Fruit fly (Drosophila melanogaster) whole organism, embryonic: ENCODE results near the gene nan.

Experiments used
- ATbp ChIP-seq: fragments of 200-800 bp; sonication (Bioruptor generic); optimal IDR thresholded peaks from 2 replicates; lab custom pipeline; 2017; ENCODE audit warnings: missing biosample characterization, mild to moderate bottlenecking, missing genetic modification characterization, missing genetic modification reagents
- Antp ChIP-seq: fragments of 200-800 bp; sonication (Bioruptor generic); optimal IDR thresholded peaks from 3 replicates; lab custom pipeline; 2016; ENCODE audit warnings: missing biosample characterization, missing genetic modification characterization
- Atf-2 ChIP-seq: fragments of 200-800 bp; sonication (Bioruptor generic); optimal IDR thresholded peaks from 2 replicates; lab custom pipeline; 2016; ENCODE audit warnings: missing biosample characterization, missing genetic modification characterization
- Bgb ChIP-seq: fragments of 200-800 bp; sonication (Bioruptor generic); IDR thresholded peaks from 2 replicates; pipeline ENCODE4 v1.3.6; 2022; ENCODE audit warnings: missing biosample characterization, missing genetic modification characterization; ENCODE audit not compliant: partially characterized antibody
- CG10209 ChIP-seq: fragments of 200-800 bp; sonication (Bioruptor generic); optimal IDR thresholded peaks from 3 replicates; lab custom pipeline; 2017; ENCODE audit warnings: missing biosample characterization, mild to moderate bottlenecking, missing genetic modification characterization, missing genetic modification reagents
- CG12219 ChIP-seq: fragments of 200-800 bp; sonication (Bioruptor generic); optimal IDR thresholded peaks from 3 replicates; lab custom pipeline; 2018; ENCODE audit warnings: missing biosample characterization, mild to moderate bottlenecking, missing genetic modification characterization
- CG12744 ChIP-seq: fragments of 200-800 bp; sonication (Bioruptor generic); optimal IDR thresholded peaks from 2 replicates; lab custom pipeline; 2016; ENCODE audit warnings: missing biosample characterization, missing genetic modification characterization
- CG13123 ChIP-seq: fragments of 200-800 bp; sonication (Bioruptor generic); optimal IDR thresholded peaks from 2 replicates; lab custom pipeline; 2016; ENCODE audit warnings: missing biosample characterization, missing genetic modification characterization
- CG14710 ChIP-seq: fragments of 200-800 bp; sonication (Bioruptor generic); optimal IDR thresholded peaks from 3 replicates; lab custom pipeline; 2019; ENCODE audit warnings: missing biosample characterization, mild to moderate bottlenecking, missing genetic modification characterization, moderate library complexity
- CG17361 ChIP-seq: fragments of 200-800 bp; sonication (Bioruptor generic); IDR thresholded peaks from 3 replicates; pipeline ENCODE4 v1.3.6; 2022; ENCODE audit warnings: missing biosample characterization, missing genetic modification characterization
- CG1792 ChIP-seq: fragments of 200-800 bp; sonication (Bioruptor generic); optimal IDR thresholded peaks from 2 replicates; lab custom pipeline; 2016; ENCODE audit warnings: missing biosample characterization, missing genetic modification characterization
- CG2712 ChIP-seq: fragments of 200-800 bp; optimal IDR thresholded peaks from 3 replicates; lab custom pipeline; 2019; ENCODE audit warnings: missing biosample characterization, mild to moderate bottlenecking, missing genetic modification characterization, moderate library complexity
- CG30403 ChIP-seq: fragments of 200-800 bp; sonication (Bioruptor generic); optimal IDR thresholded peaks from 3 replicates; lab custom pipeline; 2016; ENCODE audit warnings: missing biosample characterization, missing genetic modification characterization
- CG32532 ChIP-seq: fragments of 200-800 bp; sonication (Bioruptor generic); IDR thresholded peaks from 2 replicates; pipeline ENCODE4 v1.3.6; 2022; ENCODE audit warnings: missing biosample characterization, missing genetic modification characterization
- CG33213 ChIP-seq: fragments of 200-800 bp; sonication (Bioruptor generic); optimal IDR thresholded peaks from 3 replicates; lab custom pipeline; 2016; ENCODE audit warnings: missing biosample characterization, missing genetic modification characterization
- CG42726 ChIP-seq: fragments of 200-800 bp; sonication (Bioruptor generic); IDR thresholded peaks from 2 replicates; pipeline ENCODE4 v1.3.6; 2022; ENCODE audit warnings: missing biosample characterization, missing genetic modification characterization; ENCODE audit not compliant: partially characterized antibody
- CG4360 ChIP-seq: fragments of 200-800 bp; sonication (Bioruptor generic); IDR thresholded peaks from 2 replicates; pipeline ENCODE4 v1.3.6; 2022; ENCODE audit warnings: missing biosample characterization, missing genetic modification characterization
- CG5180 ChIP-seq: fragments of 200-800 bp; sonication (Bioruptor generic); optimal IDR thresholded peaks from 3 replicates; lab custom pipeline; 2017; ENCODE audit warnings: missing biosample characterization, missing genetic modification characterization, mild to moderate bottlenecking, moderate library complexity, missing genetic modification reagents
- CTCF ChIP-seq: fragments of 200-800 bp; sonication (Bioruptor generic); optimal IDR thresholded peaks from 2 replicates; lab custom pipeline; 2017; ENCODE audit warnings: missing biosample characterization, mild to moderate bottlenecking, missing genetic modification characterization, moderate library complexity
- H2.0 ChIP-seq: fragments of 200-800 bp; sonication (Bioruptor generic); IDR thresholded peaks from 2 replicates; pipeline ENCODE4 v1.3.6; 2022; ENCODE audit warnings: missing biosample characterization, missing genetic modification characterization
- HmgZ ChIP-seq: fragments of 200-800 bp; sonication (Bioruptor generic); optimal IDR thresholded peaks from 2 replicates; lab custom pipeline; 2018; ENCODE audit warnings: missing biosample characterization, mild to moderate bottlenecking, missing genetic modification characterization
- Hmx ChIP-seq: fragments of 200-800 bp; sonication (Bioruptor generic); optimal IDR thresholded peaks from 2 replicates; lab custom pipeline; 2016; ENCODE audit warnings: missing biosample characterization, missing genetic modification characterization
- Lhr ChIP-seq: fragments of 200-800 bp; sonication (Bioruptor generic); optimal IDR thresholded peaks from 3 replicates; lab custom pipeline; 2017; ENCODE audit warnings: mild to moderate bottlenecking, missing biosample characterization, missing genetic modification reagents, missing genetic modification characterization
- Nf-YC ChIP-seq: fragments of 200-800 bp; optimal IDR thresholded peaks from 3 replicates; lab custom pipeline; 2019; ENCODE audit warnings: missing biosample characterization, mild to moderate bottlenecking, missing genetic modification characterization, moderate library complexity
- PHDP ChIP-seq: fragments of 200-800 bp; sonication (Bioruptor generic); optimal IDR thresholded peaks from 3 replicates; lab custom pipeline; 2018; ENCODE audit warnings: missing biosample characterization, mild to moderate bottlenecking, missing genetic modification characterization, moderate library complexity
- amos ChIP-seq: fragments of 200-800 bp; sonication (Bioruptor generic); IDR thresholded peaks from 2 replicates; pipeline ENCODE4 v1.3.6; 2022; ENCODE audit warnings: missing biosample characterization, missing genetic modification characterization; ENCODE audit not compliant: partially characterized antibody
- ato ChIP-seq: fragments of 200-800 bp; sonication (Bioruptor generic); IDR thresholded peaks from 2 replicates; pipeline ENCODE4 v1.3.6; 2022; ENCODE audit warnings: missing biosample characterization, missing genetic modification characterization; ENCODE audit not compliant: partially characterized antibody
- bbx ChIP-seq: fragments of 200-800 bp; sonication (Bioruptor generic); IDR thresholded peaks from 2 replicates; pipeline ENCODE4 v1.3.6; 2022; ENCODE audit warnings: missing biosample characterization, missing genetic modification characterization; ENCODE audit not compliant: partially characterized antibody
- bsh ChIP-seq, 2 experiments: fragments of 200-800 bp; sonication (Bioruptor generic); optimal IDR thresholded peaks; 2 replicates each; lab custom pipeline; 2017 to 2018; ENCODE audit warnings: mild to moderate bottlenecking in 2 of 2, missing biosample characterization in 2 of 2, missing genetic modification characterization in 2 of 2, moderate library complexity in 1 of 2
- cg ChIP-seq: fragments of 200-800 bp; sonication (Bioruptor generic); optimal IDR thresholded peaks from 3 replicates; lab custom pipeline; 2019; ENCODE audit warnings: missing biosample characterization, mild to moderate bottlenecking, missing genetic modification characterization, moderate library complexity
- chinmo ChIP-seq: fragments of 200-800 bp; sonication (Bioruptor generic); IDR thresholded peaks from 4 replicates; pipeline ENCODE4 v1.3.6; 2022; ENCODE audit warnings: missing biosample characterization, missing genetic modification characterization; ENCODE audit not compliant: partially characterized antibody
- chn ChIP-seq: fragments of 200-800 bp; sonication (Bioruptor generic); optimal IDR thresholded peaks from 2 replicates; lab custom pipeline; 2016; ENCODE audit warnings: missing biosample characterization, missing genetic modification characterization
- esg ChIP-seq: fragments of 200-800 bp; sonication (Bioruptor generic); conservative IDR thresholded peaks from 2 replicates; pipeline ENCODE4 v1.3.6; 2022; ENCODE audit warnings: missing biosample characterization, missing genetic modification characterization
- gcm2 ChIP-seq: fragments of 200-800 bp; sonication (Bioruptor generic); optimal IDR thresholded peaks from 2 replicates; lab custom pipeline; 2016; ENCODE audit warnings: missing biosample characterization, missing genetic modification characterization
- hkb ChIP-seq, 2 experiments: fragments of 200-800 bp in 1 of 2; fragments of >200 bp in 1 of 2; sonication (Bioruptor generic) in 1 of 2; IDR thresholded peaks in 1 of 2; optimal IDR thresholded peaks in 1 of 2; 2 replicates each; pipeline versions ENCODE4 v1.3.6 to Lab custom; 2017 to 2022; ENCODE audit warnings: missing biosample characterization in 1 of 2, missing genetic modification characterization in 1 of 2
- knrl ChIP-seq: fragments of 200-800 bp; sonication (Bioruptor generic); IDR thresholded peaks from 3 replicates; pipeline ENCODE4 v1.3.6; 2022; ENCODE audit warnings: missing biosample characterization, missing genetic modification characterization; ENCODE audit not compliant: partially characterized antibody
- lab ChIP-seq: fragments of 200-800 bp; sonication (Bioruptor generic); optimal IDR thresholded peaks from 3 replicates; lab custom pipeline; 2017; ENCODE audit warnings: missing biosample characterization, missing genetic modification characterization, mild to moderate bottlenecking, moderate library complexity, missing genetic modification reagents
- lmd ChIP-seq: fragments of 200-800 bp; sonication (Bioruptor generic); IDR thresholded peaks from 2 replicates; pipeline ENCODE4 v1.3.6; 2022; ENCODE audit warnings: missing biosample characterization, missing genetic modification characterization
- otp ChIP-seq: fragments of 200-800 bp; sonication (Bioruptor generic); IDR thresholded peaks from 3 replicates; pipeline ENCODE4, ENCODE4 v1.3.6; 2022; ENCODE audit warnings: missing biosample characterization, missing genetic modification characterization
- pita ChIP-seq: fragments of 200-800 bp; sonication (Bioruptor generic); optimal IDR thresholded peaks from 2 replicates; lab custom pipeline; 2017; ENCODE audit warnings: missing biosample characterization, mild to moderate bottlenecking, missing genetic modification characterization
- prd ChIP-seq, 3 experiments: fragments of >200 bp in 2 of 3; fragments of 200-800 bp in 1 of 3; sonication (Bioruptor generic) in 1 of 3; optimal IDR thresholded peaks in 2 of 3; IDR thresholded peaks in 1 of 3; 2 replicates in 2 of 3; 3 replicates in 1 of 3; pipeline versions ENCODE4 v1.3.6 to Lab custom; 2017 to 2022; ENCODE audit warnings: missing biosample characterization in 1 of 3, missing genetic modification characterization in 1 of 3
- pzg ChIP-seq: fragments of 200-800 bp; sonication (Bioruptor generic); optimal IDR thresholded peaks from 3 replicates; lab custom pipeline; 2018; ENCODE audit warnings: missing biosample characterization, mild to moderate bottlenecking, missing genetic modification characterization, moderate library complexity
- sc ChIP-seq, 3 experiments: fragments of >200 bp in 2 of 3; fragments of 200-800 bp in 1 of 3; sonication (Bioruptor generic) in 1 of 3; optimal IDR thresholded peaks; 2 replicates in 2 of 3; 3 replicates in 1 of 3; lab custom pipeline; 2017; ENCODE audit warnings: mild to moderate bottlenecking in 1 of 3, missing biosample characterization in 1 of 3, missing genetic modification characterization in 1 of 3, missing genetic modification reagents in 1 of 3
- sens ChIP-seq: fragments of 200-800 bp; sonication (Bioruptor generic); peaks from one replicate; lab custom pipeline; 2016; ENCODE audit warnings: missing biosample characterization, missing genetic modification characterization
- sna ChIP-seq: fragments of 200-800 bp; sonication (Bioruptor generic); IDR thresholded peaks from 2 replicates; pipeline ENCODE4 v1.3.6; 2022; ENCODE audit warnings: missing biosample characterization, missing genetic modification characterization; ENCODE audit not compliant: partially characterized antibody
- stwl ChIP-seq: fragments of 200-800 bp; sonication (Bioruptor generic); optimal IDR thresholded peaks from 3 replicates; lab custom pipeline; 2018; ENCODE audit warnings: missing biosample characterization, mild to moderate bottlenecking, missing genetic modification characterization, moderate library complexity
- tna ChIP-seq: fragments of 200-800 bp; sonication (Bioruptor generic); IDR thresholded peaks from 2 replicates; pipeline ENCODE4 v1.3.6; 2022; ENCODE audit warnings: missing biosample characterization, missing genetic modification characterization; ENCODE audit not compliant: partially characterized antibody
- yki ChIP-seq: fragments of >200 bp; optimal IDR thresholded peaks from 3 replicates; lab custom pipeline; 2018
- zen ChIP-seq: fragments of 200-800 bp; sonication (Bioruptor generic); optimal IDR thresholded peaks from 3 replicates; lab custom pipeline; 2018; ENCODE audit warnings: missing biosample characterization, mild to moderate bottlenecking, missing genetic modification characterization, moderate library complexity

nan gene

DNA sequence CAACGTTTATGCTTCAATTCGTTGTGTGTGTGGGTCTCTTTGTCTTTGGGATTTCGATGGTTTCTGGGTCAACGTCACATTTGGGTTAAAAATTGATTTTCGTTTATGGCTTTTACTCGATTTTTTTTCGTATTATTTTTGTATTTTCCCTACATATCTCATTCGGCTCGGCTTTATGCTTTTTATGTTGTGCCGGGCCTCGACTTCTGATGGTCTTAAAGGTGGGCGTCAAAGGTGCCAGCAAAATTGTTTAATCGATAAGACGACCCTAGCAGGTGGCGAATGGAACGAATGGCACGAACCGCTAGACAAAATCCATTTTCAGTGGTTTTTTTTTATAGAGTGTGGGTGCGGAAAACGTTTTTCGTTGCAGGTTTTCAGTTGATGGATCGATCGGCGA lies 26.7 kb upstream of the nan start (continued):
- TF ChIP-seq esg (GFP tag; lab: Robert Waterston, UW) = no peak
- no peak for TF ChIP-seq H2.0 (GFP tag; lab: Robert Waterston, UW)
- TF ChIP-seq CG30403 (GFP tag; lab: Kevin White, UChicago) = no peak
- TF ChIP-seq otp = no peak
- no peak for TF ChIP-seq Hmx (GFP tag; lab: Kevin White, UChicago)
- TF ChIP-seq PHDP (tag; lab: Kevin White, UChicago) = no peak
- no peak for TF ChIP-seq CG12219
- no peak for TF ChIP-seq zen
- TF ChIP-seq chn = no peak
- no peak for TF ChIP-seq CG1792 (GFP tag; lab: Kevin White, UChicago)
- no peak for TF ChIP-seq lmd
- TF ChIP-seq CG10209 = no peak
- TF ChIP-seq sens = peak; percentile 2
- TF ChIP-seq tna (GFP tag; lab: Robert Waterston, UW) = no peak
- TF ChIP-seq gcm2 = no peak
- TF ChIP-seq CG13123 = no peak
- no peak for TF ChIP-seq CG32532
- no peak for TF ChIP-seq ATbp (GFP tag; lab: Kevin White, UChicago)
- TF ChIP-seq sna (GFP tag; lab: Robert Waterston, UW) = no peak
- no peak for TF ChIP-seq CG12744 (GFP tag; lab: Kevin White, UChicago)
- TF ChIP-seq lab (GFP tag; lab: Kevin White, UChicago) = peak; percentile 27
- no peak for TF ChIP-seq CG33213 (GFP tag; lab: Kevin White, UChicago)
- no peak for TF ChIP-seq prd (optimal IDR thresholded peaks at IDR 0.05; lab: Kevin White, UChicago)
- no peak for TF ChIP-seq prd (GFP tag; IDR thresholded peaks at IDR 0.05; lab: Robert Waterston, UW)
- TF ChIP-seq, all 482 proteins: peak for 9

DNA sequence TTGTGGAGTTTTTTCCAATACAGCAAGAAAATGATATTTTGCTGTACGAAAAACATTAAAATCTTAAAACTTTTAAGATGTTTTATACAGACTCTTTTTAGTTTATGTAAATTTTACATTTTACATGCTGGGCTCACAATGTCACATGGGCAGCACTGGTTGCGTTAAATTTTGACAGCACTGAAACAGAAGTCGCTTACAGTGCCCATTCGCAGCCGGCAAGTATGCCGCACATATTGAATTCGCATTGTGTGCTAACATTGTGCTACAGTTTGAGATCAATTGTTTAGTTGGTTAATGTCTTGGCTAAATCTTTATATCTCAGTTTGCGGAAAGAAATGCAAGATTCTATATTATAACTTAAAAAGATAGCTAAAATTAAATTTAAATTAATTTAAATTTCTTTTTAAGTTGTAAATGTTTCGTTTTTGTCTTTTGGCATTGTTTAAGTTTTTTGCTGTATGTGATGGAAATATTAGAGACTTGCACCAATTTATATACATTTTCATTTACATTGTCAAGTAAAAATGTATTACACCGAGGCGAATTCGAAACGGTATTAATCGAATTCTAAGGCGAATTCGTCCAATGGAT lies 22.9 kb upstream of the nan start:
- TF ChIP-seq pita (GFP tag; lab: Kevin White, UChicago) (peak; percentile 68), CG4360 (GFP tag; lab: Robert Waterston, UW) (no peak), sc (optimal IDR thresholded peaks at IDR 0.05; lab: Kevin White, UChicago) (no peak), sc (GFP tag; optimal IDR thresholded peaks at IDR 0.05; lab: Kevin White, UChicago) (no peak), CG17361 (peak; percentile 47; the same call in 1 of the 3 replicates), Nf-YC (tag; lab: Kevin White, UChicago) (peak; percentile 19), CG5180 (GFP tag; lab: Kevin White, UChicago) (no peak), CTCF (GFP tag; lab: Kevin White, UChicago) (peak; percentile 86), ato (GFP tag; lab: Robert Waterston, UW) (peak; percentile 18; the same call in 1 of the 2 replicates), CG14710 (tag; lab: Kevin White, UChicago) (peak; percentile 29), pzg (GFP tag; lab: Kevin White, UChicago) (peak; percentile 6), stwl (peak; percentile 73), yki (lab: Kevin White, UChicago) (peak; percentile 6), Lhr (GFP tag; lab: Kevin White, UChicago) (peak; percentile 14), bsh (GFP tag; optimal IDR thresholded peaks at IDR 0.05; lab: Kevin White, UChicago) (no peak), hkb (optimal IDR thresholded peaks at IDR 0.05; lab: Kevin White, UChicago) (peak; percentile 37), hkb (GFP tag; IDR thresholded peaks at IDR 0.05; lab: Robert Waterston, UW) (no peak), bbx (GFP tag; lab: Robert Waterston, UW) (peak; percentile 63; the same call in 1 of the 2 replicates), Antp (no peak), Bgb (GFP tag; lab: Robert Waterston, UW) (peak; percentile 73), CG42726 (peak; percentile 72), HmgZ (tag; lab: Kevin White, UChicago) (peak; percentile 12), cg (GFP tag; lab: Kevin White, UChicago) (no peak), chinmo (GFP tag; lab: Robert Waterston, UW) (0 out of 4 replicates have a peak, but pooled peaks have one; percentile 3), amos (GFP tag; lab: Robert Waterston, UW) (peak; percentile 42), knrl (GFP tag; lab: Robert Waterston, UW) (peak; percentile 66), Atf-2 (GFP tag; lab: Kevin White, UChicago) (no peak), CG2712 (peak; percentile 28)
